Fruit fly (Drosophila melanogaster) whole organism, adult: Measurements from ENCODE around the gene scyl.

Experiments
- CG11617 ChIP-seq: fragments of 200-800 bp; sonication (Bioruptor generic); optimal IDR thresholded peaks from 2 replicates; lab custom pipeline; 2017; ENCODE audit warnings: mild to moderate bottlenecking, missing biosample characterization, missing genetic modification reagents, missing genetic modification characterization
- CG12768 ChIP-seq: fragments of 200-800 bp; sonication (Bioruptor generic); optimal IDR thresholded peaks from 2 replicates; lab custom pipeline; 2017; ENCODE audit warnings: missing biosample characterization, missing genetic modification characterization, mild to moderate bottlenecking, moderate library complexity, missing genetic modification reagents
- CG14711 ChIP-seq: fragments of 200-800 bp; sonication (Bioruptor generic); optimal IDR thresholded peaks from 2 replicates; lab custom pipeline; 2018; ENCODE audit warnings: missing biosample characterization, mild to moderate bottlenecking, missing genetic modification characterization, moderate library complexity
- CG1620 ChIP-seq: fragments of 200-800 bp; sonication (Bioruptor generic); optimal IDR thresholded peaks from 2 replicates; lab custom pipeline; 2016; ENCODE audit warnings: missing biosample characterization, missing genetic modification characterization
- CG33017 ChIP-seq: fragments of 200-800 bp; sonication (Bioruptor generic); optimal IDR thresholded peaks from 2 replicates; lab custom pipeline; 2018; ENCODE audit warnings: missing biosample characterization, mild to moderate bottlenecking, missing genetic modification characterization, moderate library complexity
- CG5204 ChIP-seq: fragments of 200-800 bp; sonication (Bioruptor generic); optimal IDR thresholded peaks from 2 replicates; lab custom pipeline; 2016; ENCODE audit warnings: missing biosample characterization, missing genetic modification characterization
- CG7045 ChIP-seq: fragments of 200-800 bp; sonication (Bioruptor generic); optimal IDR thresholded peaks from 2 replicates; lab custom pipeline; 2017; ENCODE audit warnings: missing biosample characterization, mild to moderate bottlenecking, missing genetic modification characterization
- CG7101 ChIP-seq: fragments of 200-800 bp; sonication (Bioruptor generic); optimal IDR thresholded peaks from 2 replicates; lab custom pipeline; 2018; ENCODE audit warnings: missing biosample characterization, mild to moderate bottlenecking, missing genetic modification characterization, moderate library complexity
- Clk ChIP-seq: fragments of 200-800 bp; sonication (Bioruptor generic); optimal IDR thresholded peaks from 2 replicates; lab custom pipeline; 2017; ENCODE audit warnings: missing biosample characterization, missing genetic modification characterization
- Crg-1 ChIP-seq: fragments of 200-800 bp; sonication (Bioruptor generic); optimal IDR thresholded peaks from 2 replicates; lab custom pipeline; 2016; ENCODE audit warnings: missing biosample characterization, missing genetic modification characterization
- Hr96 ChIP-seq: fragments of 200-800 bp; sonication (Bioruptor generic); optimal IDR thresholded peaks from 2 replicates; lab custom pipeline; 2016; ENCODE audit warnings: missing biosample characterization, missing genetic modification characterization
- Mnt ChIP-seq: fragments of 200-800 bp; sonication (Bioruptor generic); optimal IDR thresholded peaks from 2 replicates; lab custom pipeline; 2016; ENCODE audit warnings: missing biosample characterization, mild to moderate bottlenecking, missing genetic modification characterization
- bab1 ChIP-seq: fragments of 200-800 bp; sonication (Bioruptor generic); optimal IDR thresholded peaks from 3 replicates; lab custom pipeline; 2019; ENCODE audit warnings: missing biosample characterization, mild to moderate bottlenecking, missing genetic modification characterization, moderate library complexity
- cic ChIP-seq: fragments of 200-800 bp; sonication (Bioruptor generic); optimal IDR thresholded peaks from 2 replicates; lab custom pipeline; 2017; ENCODE audit warnings: missing biosample characterization, mild to moderate bottlenecking, missing genetic modification characterization, moderate library complexity
- cnc ChIP-seq, 2 experiments: fragments of >200 bp; optimal IDR thresholded peaks; 2 replicates each; lab custom pipeline; 2017
- kay ChIP-seq: fragments of 200-800 bp; sonication (Bioruptor generic); peaks from one replicate; lab custom pipeline; 2016; ENCODE audit warnings: missing biosample characterization, missing genetic modification characterization, borderline replicate concordance
- ovo ChIP-seq: fragments of 200-800 bp; sonication (Bioruptor generic); optimal IDR thresholded peaks from 2 replicates; lab custom pipeline; 2016; ENCODE audit warnings: missing biosample characterization, missing genetic modification characterization
- pad ChIP-seq: fragments of 200-800 bp; sonication (Bioruptor generic); optimal IDR thresholded peaks from 3 replicates; lab custom pipeline; 2017; ENCODE audit warnings: missing biosample characterization, missing genetic modification characterization, mild to moderate bottlenecking, moderate library complexity, missing genetic modification reagents
- tj ChIP-seq: fragments of 200-800 bp; sonication (Bioruptor generic); optimal IDR thresholded peaks from 3 replicates; lab custom pipeline; 2017; ENCODE audit warnings: missing biosample characterization, mild to moderate bottlenecking, missing genetic modification characterization, moderate library complexity
- toe ChIP-seq: fragments of 200-800 bp; sonication (Bioruptor generic); optimal IDR thresholded peaks from 2 replicates; lab custom pipeline; 2016; ENCODE audit warnings: missing biosample characterization, missing genetic modification characterization

Gene scyl

dm6 chr3L:11254470-11255185, 2.5 kb downstream of the scyl start:
- peak; percentile 1 for TF ChIP-seq Crg-1 (GFP tag; lab: Kevin White, UChicago)
- TF ChIP-seq ovo, result no peak

dm6 chr3L:11256147-11256971, 4.3 kb downstream of the scyl start:
- TF ChIP-seq CG14711 (tag; lab: Kevin White, UChicago) (peak; percentile 12), bab1 (GFP tag; lab: Kevin White, UChicago) (peak; percentile 39), CG12768 (peak; percentile 4), pad (GFP tag; lab: Kevin White, UChicago) (peak; percentile 46), kay (GFP tag; lab: Kevin White, UChicago) (no peak), ovo (no peak), Hr96 (GFP tag; lab: Kevin White, UChicago) (no peak), CG5204 (GFP tag; lab: Kevin White, UChicago) (peak; percentile 5), Mnt (GFP tag; lab: Kevin White, UChicago) (no peak), cnc (optimal IDR thresholded peaks at IDR 0.05; lab: Kevin White, UChicago) (no peak), CG7101 (tag; lab: Kevin White, UChicago) (peak; percentile 34), tj (peak; percentile 86), cic (GFP tag; lab: Kevin White, UChicago) (no peak), CG1620 (no peak), CG7045 (GFP tag; lab: Kevin White, UChicago) (peak; percentile 62), CG11617 (GFP tag; lab: Kevin White, UChicago) (peak; percentile 64), Crg-1 (GFP tag; lab: Kevin White, UChicago) (peak; percentile 22), Clk (GFP tag; lab: Kevin White, UChicago) (peak; percentile 71)

- TF ChIP-seq CG11617 (GFP tag; lab: Kevin White, UChicago) (peak; percentile 29), CG7045 (GFP tag; lab: Kevin White, UChicago) (peak; percentile 57), CG1620 (peak; percentile 35), CG14711 (tag; lab: Kevin White, UChicago) (peak; percentile 31), CG33017 (tag; lab: Kevin White, UChicago) (no peak), ovo (peak; percentile 20), Hr96 (GFP tag; lab: Kevin White, UChicago) (no peak), CG12768 (peak; percentile 52), pad (GFP tag; lab: Kevin White, UChicago) (peak; percentile 9), CG7101 (tag; lab: Kevin White, UChicago) (peak; percentile 64)
Observed at dm6 chr3L:11258392-11258791, 6.3 kb downstream of the scyl start.

- no peak for TF ChIP-seq CG7045 (GFP tag; lab: Kevin White, UChicago)
- no peak for TF ChIP-seq bab1 (GFP tag; lab: Kevin White, UChicago)
- no peak for TF ChIP-seq Crg-1 (GFP tag; lab: Kevin White, UChicago)
- no peak for TF ChIP-seq Mnt (GFP tag; lab: Kevin White, UChicago)
- no peak for TF ChIP-seq CG12768
- no peak for TF ChIP-seq CG14711 (tag; lab: Kevin White, UChicago)
- no peak for TF ChIP-seq cic (GFP tag; lab: Kevin White, UChicago)
- no peak for TF ChIP-seq CG7101 (tag; lab: Kevin White, UChicago)
Observed at dm6 chr3L:11259759-11260158, 7.7 kb downstream of the scyl start.

dm6 chr3L:11260275-11260734, 8.2 kb downstream of the scyl start:
- TF ChIP-seq Hr96 (GFP tag; lab: Kevin White, UChicago) (peak; percentile 11), kay (GFP tag; lab: Kevin White, UChicago) (peak; percentile 7), cic (GFP tag; lab: Kevin White, UChicago) (no peak), CG33017 (tag; lab: Kevin White, UChicago) (no peak), CG5204 (GFP tag; lab: Kevin White, UChicago) (no peak), CG7045 (GFP tag; lab: Kevin White, UChicago) (no peak), CG11617 (GFP tag; lab: Kevin White, UChicago) (no peak), CG7101 (tag; lab: Kevin White, UChicago) (peak; percentile 4), toe (GFP tag; lab: Kevin White, UChicago) (no peak), Crg-1 (GFP tag; lab: Kevin White, UChicago) (no peak), CG12768 (no peak)

- TF ChIP-seq toe (GFP tag; lab: Kevin White, UChicago), result peak; percentile 52
- TF ChIP-seq CG14711 (tag; lab: Kevin White, UChicago), result peak; percentile 82
- TF ChIP-seq bab1 (GFP tag; lab: Kevin White, UChicago), result peak; percentile 88
- TF ChIP-seq Mnt (GFP tag; lab: Kevin White, UChicago), result no peak
- TF ChIP-seq CG7101 (tag; lab: Kevin White, UChicago), result peak; percentile 67
- no peak for TF ChIP-seq CG5204 (GFP tag; lab: Kevin White, UChicago)
- peak; percentile 91 for TF ChIP-seq kay (GFP tag; lab: Kevin White, UChicago)
- no peak for TF ChIP-seq CG7045 (GFP tag; lab: Kevin White, UChicago)
- TF ChIP-seq tj, result peak; percentile 87
Observed at dm6 chr3L:11260737-11261455, 8.8 kb downstream of the scyl start.
